Worm (Caenorhabditis elegans) whole organism, L4 larva: ENCODE results near the gene gly-20.

Experiments
- D1046.2 ChIP-seq: fragments of 200-800 bp; sonication (Bioruptor generic); IDR thresholded peaks from 2 replicates; pipeline ENCODE4 v1.3.6; 2022; ENCODE audit warnings: missing genetic modification characterization, missing compliant biosample characterization
- F44E2.7 ChIP-seq: fragments of 200-800 bp; sonication (Bioruptor generic); IDR thresholded peaks from 2 replicates; pipeline ENCODE4 v2.1.2; 2022; ENCODE audit warnings: missing genetic modification characterization, missing compliant biosample characterization
- F49E8.2 ChIP-seq: sonication (generic microtip); optimal IDR thresholded peaks from 2 replicates; lab custom pipeline; 2016; ENCODE audit warnings: missing compliant biosample characterization, mild to moderate bottlenecking, missing genetic modification characterization, borderline replicate concordance
- Y105C5A.15 ChIP-seq: fragments of 200-800 bp; sonication (Bioruptor generic); IDR thresholded peaks from 2 replicates; pipeline ENCODE4 v1.3.6; 2022; ENCODE audit warnings: missing genetic modification characterization, missing compliant biosample characterization
- Y75B8A.6 ChIP-seq: fragments of 200-800 bp; sonication (Bioruptor generic); IDR thresholded peaks from 2 replicates; pipeline ENCODE4 v1.3.6; 2022; ENCODE audit warnings: missing genetic modification reagents, missing genetic modification characterization, missing compliant biosample characterization
- ZK337.2 ChIP-seq: fragments of 200-800 bp; sonication (Bioruptor generic); IDR thresholded peaks from 2 replicates; pipeline ENCODE4 v1.3.6; 2022; ENCODE audit warnings: missing genetic modification reagents, missing genetic modification characterization, missing compliant biosample characterization
- ZK546.5 ChIP-seq, 2 experiments: sonication (generic microtip); optimal IDR thresholded peaks; 2 replicates each; lab custom pipeline; 2017; ENCODE audit warnings: missing biosample characterization in 2 of 2, missing genetic modification characterization in 2 of 2
- aly-2 ChIP-seq: sonication (generic microtip); optimal IDR thresholded peaks from 2 replicates; lab custom pipeline; 2018; ENCODE audit warnings: missing biosample characterization, missing genetic modification characterization
- ama-1 ChIP-seq: fragments of 150-350 bp; optimal IDR thresholded peaks from 2 replicates; lab custom pipeline; 2014; ENCODE audit warnings: inconsistent platforms, mixed read lengths
- ceh-20 ChIP-seq: fragments of 200-800 bp; sonication (Bioruptor generic); IDR thresholded peaks from 2 replicates; pipeline ENCODE4 v1.3.6; 2022; ENCODE audit warnings: missing genetic modification reagents, missing genetic modification characterization, missing compliant biosample characterization
- cey-2 ChIP-seq: sonication (generic microtip); optimal IDR thresholded peaks from 3 replicates; lab custom pipeline; 2017; ENCODE audit warnings: missing genetic modification characterization, mild to moderate bottlenecking, missing compliant biosample characterization, antibody characterized with exemption, borderline replicate concordance; ENCODE audit not compliant: insufficient read depth
- dmd-6 ChIP-seq: fragments of 200-800 bp; sonication (Bioruptor generic); IDR thresholded peaks from 2 replicates; pipeline ENCODE4 v1.3.6; 2022; ENCODE audit warnings: missing genetic modification reagents, missing genetic modification characterization, missing compliant biosample characterization
- dve-1 ChIP-seq: sonication (generic microtip); optimal IDR thresholded peaks from 2 replicates; lab custom pipeline; 2017; ENCODE audit warnings: antibody characterized with exemption, mild to moderate bottlenecking, missing genetic modification characterization, missing compliant biosample characterization; ENCODE audit not compliant: insufficient read depth
- egl-27 ChIP-seq: sonication (generic microtip); optimal IDR thresholded peaks from 3 replicates; lab custom pipeline; 2017; ENCODE audit warnings: missing biosample characterization, missing genetic modification reagents, missing genetic modification characterization
- fkh-10 ChIP-seq: fragments of 150-350 bp; optimal IDR thresholded peaks from 2 replicates; lab custom pipeline; 2014; ENCODE audit warnings: missing biosample characterization, missing genetic modification reagents, missing genetic modification characterization
- gei-8 ChIP-seq: fragments of 200-800 bp; sonication (Bioruptor generic); optimal IDR thresholded peaks from 2 replicates; lab custom pipeline; 2018; ENCODE audit warnings: mild to moderate bottlenecking, missing genetic modification characterization, missing compliant biosample characterization
- hlh-11 ChIP-seq: fragments of 200-800 bp; sonication (Bioruptor generic); optimal IDR thresholded peaks from 2 replicates; lab custom pipeline; 2018; ENCODE audit warnings: mild to moderate bottlenecking, missing genetic modification characterization, missing compliant biosample characterization
- hlh-30 ChIP-seq: sonication (generic microtip); optimal IDR thresholded peaks from 2 replicates; lab custom pipeline; 2017; ENCODE audit warnings: antibody characterized with exemption, mild to moderate bottlenecking, missing genetic modification characterization, missing compliant biosample characterization; ENCODE audit not compliant: insufficient read depth
- lin-1 ChIP-seq: fragments of 200-800 bp; sonication (Bioruptor generic); IDR thresholded peaks from 2 replicates; pipeline ENCODE4 v1.3.6; 2022; ENCODE audit warnings: missing genetic modification reagents, missing genetic modification characterization, missing compliant biosample characterization
- lin-13 ChIP-seq: fragments of 150-350 bp; optimal IDR thresholded peaks from 2 replicates; lab custom pipeline; 2014; ENCODE audit warnings: missing biosample characterization, missing genetic modification reagents, missing genetic modification characterization
- lsy-2 ChIP-seq, 2 experiments: fragments of 150-350 bp in 1 of 2; sonication (generic microtip) in 1 of 2; optimal IDR thresholded peaks; 2 replicates each; lab custom pipeline; 2014 to 2017; ENCODE audit warnings: missing biosample characterization in 2 of 2, missing genetic modification characterization in 2 of 2
- madf-9 ChIP-seq: fragments of 200-800 bp; sonication (Bioruptor generic); conservative IDR thresholded peaks from 2 replicates; pipeline ENCODE4 v1.3.6; 2022; ENCODE audit warnings: missing genetic modification reagents, missing genetic modification characterization, missing compliant biosample characterization
- mxl-2 ChIP-seq: fragments of 200-800 bp; sonication (Bioruptor generic); conservative IDR thresholded peaks from 2 replicates; pipeline ENCODE4 v1.3.6; 2022; ENCODE audit warnings: missing genetic modification reagents, missing genetic modification characterization, missing compliant biosample characterization
- mxl-3 ChIP-seq: fragments of 200-800 bp; sonication (Bioruptor generic); optimal IDR thresholded peaks from 2 replicates; lab custom pipeline; 2018; ENCODE audit warnings: mild to moderate bottlenecking, missing genetic modification characterization, missing compliant biosample characterization
- nhr-28 ChIP-seq: fragments of 150-350 bp; optimal IDR thresholded peaks from 2 replicates; lab custom pipeline; 2014; ENCODE audit warnings: missing biosample characterization, missing genetic modification characterization
- pqm-1 ChIP-seq: sonication (generic microtip); optimal IDR thresholded peaks from 2 replicates; lab custom pipeline; 2017; ENCODE audit warnings: missing biosample characterization, missing genetic modification characterization
- rbr-2 ChIP-seq: sonication (generic microtip); optimal IDR thresholded peaks from 2 replicates; lab custom pipeline; 2016; ENCODE audit warnings: missing genotype, missing genetic modification characterization, missing compliant biosample characterization
- saeg-2 ChIP-seq: fragments of 200-800 bp; sonication (Bioruptor generic); IDR thresholded peaks from 2 replicates; pipeline ENCODE4 v1.3.6; 2022; ENCODE audit warnings: missing genetic modification reagents, missing genetic modification characterization, missing compliant biosample characterization
- snpc-4 ChIP-seq: fragments of 150-350 bp; optimal IDR thresholded peaks from 2 replicates; lab custom pipeline; 2014; ENCODE audit warnings: missing biosample characterization, missing genetic modification characterization
- spr-1 ChIP-seq: sonication (generic microtip); optimal IDR thresholded peaks from 2 replicates; lab custom pipeline; 2016; ENCODE audit warnings: mild to moderate bottlenecking, missing genetic modification characterization, missing compliant biosample characterization
- tra-1 ChIP-seq: fragments of 200-800 bp; sonication (Bioruptor generic); IDR thresholded peaks from 2 replicates; pipeline ENCODE4 v1.3.6; 2022; ENCODE audit warnings: missing genetic modification reagents, missing genetic modification characterization, missing compliant biosample characterization
- unc-39 ChIP-seq: sonication (generic microtip); optimal IDR thresholded peaks from 2 replicates; lab custom pipeline; 2017; ENCODE audit warnings: missing biosample characterization, missing genetic modification characterization
- unc-62 ChIP-seq, 3 experiments: fragments of 150-350 bp in 1 of 3; sonication (generic microtip); optimal IDR thresholded peaks in 2 of 3; peaks in 1 of 3; 1 replicate in 1 of 3; 2 replicates in 2 of 3; lab custom pipeline; 2014 to 2017; ENCODE audit warnings: missing biosample characterization in 3 of 3, missing genetic modification characterization in 3 of 3, missing genetic modification reagents in 3 of 3, missing genotype in 1 of 3
- ztf-11 ChIP-seq: fragments of 150-350 bp; optimal IDR thresholded peaks from 2 replicates; lab custom pipeline; 2014; ENCODE audit warnings: missing biosample characterization, missing genetic modification characterization
- ztf-7 ChIP-seq: fragments of 150-350 bp; optimal IDR thresholded peaks from 2 replicates; lab custom pipeline; 2014; ENCODE audit warnings: missing biosample characterization, missing genetic modification characterization

The gly-20 gene

ce11 chrV:11258896-11259295, 23.5 kb upstream of the gly-20 start, which contains the start of gene lgc-36:
TSS of gene lgc-36 (minus strand) at chrV:11258996.
- TF ChIP-seq snpc-4 (tag; lab: Kevin White, UChicago): no peak
- peak in 1 of 2 experiments; percentile 7 for TF ChIP-seq unc-62 (GFP tag; optimal IDR thresholded peaks at IDR 0.05 in 1 of 2; lab: Kevin White, UChicago)
- no peak for TF ChIP-seq unc-62 (tag; optimal IDR thresholded peaks at IDR 0.05; lab: Kevin White, UChicago)

ce11 chrV:11260622-11261021, 21.8 kb upstream of the gly-20 start, which contains the start of gene F07B10.7:
TSS of gene F07B10.7 (minus strand) at chrV:11260722.
- TF ChIP-seq ZK337.2 (GFP tag; lab: Robert Waterston, UW): no peak
- TF ChIP-seq lsy-2 (tag; optimal IDR thresholded peaks at IDR 0.05; lab: Kevin White, UChicago): no peak
- no peak for TF ChIP-seq F49E8.2 (tag; lab: Kevin White, UChicago)
- TF ChIP-seq snpc-4 (tag; lab: Kevin White, UChicago): no peak
- TF ChIP-seq aly-2: no peak
- TF ChIP-seq unc-39 (tag; lab: Kevin White, UChicago): no peak
- no peak for TF ChIP-seq ztf-11
- no peak for TF ChIP-seq tra-1 (GFP tag; lab: Robert Waterston, UW)
- TF ChIP-seq egl-27: no peak
- no peak for TF ChIP-seq lin-13 (GFP tag; lab: Kevin White, UChicago)
- TF ChIP-seq dmd-6 (GFP tag; lab: Robert Waterston, UW): no peak
- no peak for TF ChIP-seq ztf-7 (tag; lab: Kevin White, UChicago)

- no peak for TF ChIP-seq ZK546.5 (tag; optimal IDR thresholded peaks at IDR 0.05; lab: Kevin White, UChicago)
- TF ChIP-seq madf-9 (GFP tag; lab: Robert Waterston, UW): no peak
- TF ChIP-seq dve-1 (tag; lab: Kevin White, UChicago): no peak
- no peak for TF ChIP-seq ama-1
- no peak for TF ChIP-seq egl-27
- TF ChIP-seq Y105C5A.15 (GFP tag; lab: Robert Waterston, UW): no peak
- no peak for TF ChIP-seq F44E2.7 (GFP tag; lab: Robert Waterston, UW)
- TF ChIP-seq hlh-11: no peak
- TF ChIP-seq Y75B8A.6 (GFP tag; lab: Robert Waterston, UW): no peak
- no peak for TF ChIP-seq fkh-10 (GFP tag; lab: Kevin White, UChicago)
- no peak for TF ChIP-seq ztf-7 (tag; lab: Kevin White, UChicago)
- TF ChIP-seq cey-2 (tag; lab: Kevin White, UChicago): no peak
- no peak for TF ChIP-seq hlh-30 (tag; lab: Kevin White, UChicago)
- no peak for TF ChIP-seq mxl-2
- no peak for TF ChIP-seq saeg-2 (GFP tag; lab: Robert Waterston, UW)
- no peak for TF ChIP-seq ceh-20 (GFP tag; lab: Robert Waterston, UW)
- TF ChIP-seq lin-1: no peak
- no peak for TF ChIP-seq rbr-2 (tag; lab: Kevin White, UChicago)
- TF ChIP-seq spr-1 (tag; lab: Kevin White, UChicago): no peak
- no peak for TF ChIP-seq D1046.2 (GFP tag; lab: Robert Waterston, UW)
These were observed 19.3 kb upstream of the gly-20 start, which contains the start of gene F07B10.4 for ce11 chrV:11263025-11263424. TSS of gene F07B10.4 (minus strand) at chrV:11263125.

DNA sequence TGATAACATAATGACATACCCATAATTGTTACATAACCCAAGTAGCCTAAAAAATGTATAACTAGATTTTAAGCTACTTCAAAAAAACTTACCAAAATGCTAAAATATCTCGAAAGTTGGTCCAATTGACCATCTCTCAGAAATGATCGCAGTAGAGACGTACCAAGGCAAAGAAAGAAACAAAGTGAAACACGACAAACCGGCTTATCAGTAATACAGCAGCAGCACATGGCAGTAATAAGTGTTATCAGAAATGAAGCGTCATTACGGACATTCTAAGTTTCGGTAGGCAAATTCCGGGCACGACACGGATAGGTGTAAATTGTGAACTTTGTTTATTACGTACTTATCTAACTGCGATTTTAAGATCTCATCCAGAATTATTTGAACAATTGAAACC, 16.9 kb upstream of the gly-20 start, which contains the start of gene cln-3.1:
Gene cln-3.1, minus strand, starts transcription at position 171 of the 400 bp plus-strand sequence.
- no peak for TF ChIP-seq gei-8 (GFP tag; lab: Kevin White, UChicago)
- TF ChIP-seq pqm-1: peak; percentile 63
- TF ChIP-seq nhr-28 (tag; lab: Kevin White, UChicago): peak; percentile 37
- peak in 1 of 2 experiments; percentile 10 for TF ChIP-seq unc-62 (GFP tag; optimal IDR thresholded peaks at IDR 0.05 in 1 of 2; lab: Kevin White, UChicago)
- no peak for TF ChIP-seq unc-62 (tag; optimal IDR thresholded peaks at IDR 0.05; lab: Kevin White, UChicago)
- peak; percentile 66 for TF ChIP-seq dmd-6 (GFP tag; lab: Robert Waterston, UW)
- TF ChIP-seq mxl-3 (GFP tag; lab: Kevin White, UChicago): peak; percentile 81
- no peak for TF ChIP-seq lin-1
